Fruit fly (Drosophila melanogaster) whole organism, wandering third instar larva: Measurements from ENCODE around the gene TTLL5.
A peak's percentile ranks its signal among the peaks of the same experiment; 100 is the strongest.

ENCODE experiments used
- Dfd ChIP-seq: fragments of >200 bp; optimal IDR thresholded peaks from 2 replicates; lab custom pipeline; 2017; ENCODE audit warnings: missing biosample characterization, missing genetic modification characterization
- GATAd ChIP-seq: sonication (Bioruptor generic); optimal IDR thresholded peaks from 2 replicates; lab custom pipeline; 2016; ENCODE audit warnings: missing biosample characterization, missing genetic modification characterization
- Mio ChIP-seq: sonication (Bioruptor generic); optimal IDR thresholded peaks from 2 replicates; lab custom pipeline; 2016; ENCODE audit warnings: missing biosample characterization, missing genetic modification characterization
- OdsH ChIP-seq: fragments of 200-800 bp; sonication (Bioruptor generic); optimal IDR thresholded peaks from 2 replicates; lab custom pipeline; 2016; ENCODE audit warnings: missing biosample characterization, mild to moderate bottlenecking, missing genetic modification characterization
- Vsx2 ChIP-seq: fragments of 200-300, 225-300 bp; sonication (Bioruptor generic); optimal IDR thresholded peaks from 2 replicates; lab custom pipeline; 2018; ENCODE audit warnings: missing biosample characterization, missing genetic modification characterization; ENCODE audit not compliant: partially characterized antibody
- br ChIP-seq: fragments of 200-800 bp; sonication (Bioruptor generic); optimal IDR thresholded peaks from 2 replicates; lab custom pipeline; 2016; ENCODE audit warnings: missing biosample characterization, missing genetic modification characterization
- brk ChIP-seq: fragments of 200-800 bp; sonication (Bioruptor generic); optimal IDR thresholded peaks from 2 replicates; lab custom pipeline; 2016; ENCODE audit warnings: missing biosample characterization, mild to moderate bottlenecking, missing genetic modification characterization
- dmrt93B ChIP-seq: fragments of 200-800 bp; sonication (Bioruptor generic); optimal IDR thresholded peaks from 2 replicates; lab custom pipeline; 2018; ENCODE audit warnings: missing biosample characterization, mild to moderate bottlenecking, missing genetic modification characterization
- h ChIP-seq: fragments of 200-800 bp; sonication (Bioruptor generic); optimal IDR thresholded peaks from 3 replicates; lab custom pipeline; 2016; ENCODE audit warnings: missing biosample characterization, mild to moderate bottlenecking, missing genetic modification characterization
- jim ChIP-seq: fragments of 175-275, 200-325 bp; sonication (Bioruptor generic); optimal IDR thresholded peaks from 2 replicates; lab custom pipeline; 2016; ENCODE audit warnings: missing biosample characterization, mild to moderate bottlenecking, missing genetic modification characterization
- lola ChIP-seq: fragments of >200 bp; optimal IDR thresholded peaks from 2 replicates; lab custom pipeline; 2017; ENCODE audit warnings: missing biosample characterization, missing genetic modification characterization
- psq ChIP-seq: fragments of 200-800 bp; sonication (Bioruptor generic); optimal IDR thresholded peaks from 3 replicates; lab custom pipeline; 2017; ENCODE audit warnings: missing biosample characterization, mild to moderate bottlenecking, missing genetic modification characterization, moderate library complexity
- tai ChIP-seq: sonication (Bioruptor generic); optimal IDR thresholded peaks from 2 replicates; lab custom pipeline; 2016; ENCODE audit warnings: missing biosample characterization, missing genetic modification characterization
- usp ChIP-seq: fragments of >200 bp; optimal IDR thresholded peaks from 2 replicates; lab custom pipeline; 2017; ENCODE audit warnings: missing biosample characterization, missing genetic modification characterization

dm6 chr3R:25127231-25127689 is 4.5 kb upstream of the TTLL5 start, which contains the start of the genes Mocs2A, Mocs2B and Clbn:
- TF ChIP-seq tai (GFP tag; lab: Kevin White, UChicago) (no peak), br (GFP tag; lab: Kevin White, UChicago) (no peak), Dfd (GFP tag; lab: Kevin White, UChicago) (no peak), psq (GFP tag; lab: Kevin White, UChicago) (no peak), brk (no peak), jim (GFP tag; lab: Kevin White, UChicago) (no peak), OdsH (GFP tag; lab: Kevin White, UChicago) (no peak), dmrt93B (GFP tag; lab: Kevin White, UChicago) (no peak), GATAd (GFP tag; lab: Kevin White, UChicago) (no peak), lola (GFP tag; lab: Kevin White, UChicago) (no peak), Mio (no peak), h (GFP tag; lab: Kevin White, UChicago) (peak; percentile 12), usp (GFP tag; lab: Kevin White, UChicago) (no peak), Vsx2 (GFP tag; lab: Kevin White, UChicago) (no peak)
